Worm (Caenorhabditis elegans) whole organism, L4/young adult: Measurements from ENCODE around the gene F42A9.17.

ENCODE experiments used
- dao-5 ChIP-seq: sonication (generic microtip); optimal IDR thresholded peaks from 2 replicates; lab custom pipeline; 2016; ENCODE audit warnings: missing genotype, missing genetic modification characterization, moderate library complexity, missing compliant biosample characterization
- him-1 ChIP-seq: sonication (generic microtip); optimal IDR thresholded peaks from 2 replicates; lab custom pipeline; 2016; ENCODE audit warnings: missing genotype, missing genetic modification reagents, missing genetic modification characterization, missing compliant biosample characterization

- TF ChIP-seq dao-5 (tag; lab: Kevin White, UChicago) (no peak), him-1 (no peak)
Observed at ce11 chrIV:8617047-8617446, 5.3 kb upstream of the F42A9.17 start, which contains the start of the genes F42A9.7 and F42A9.3.
